Worm (Caenorhabditis elegans): ENCODE measurements around the gene nhr-209.

nhr-209 gene

DNA sequence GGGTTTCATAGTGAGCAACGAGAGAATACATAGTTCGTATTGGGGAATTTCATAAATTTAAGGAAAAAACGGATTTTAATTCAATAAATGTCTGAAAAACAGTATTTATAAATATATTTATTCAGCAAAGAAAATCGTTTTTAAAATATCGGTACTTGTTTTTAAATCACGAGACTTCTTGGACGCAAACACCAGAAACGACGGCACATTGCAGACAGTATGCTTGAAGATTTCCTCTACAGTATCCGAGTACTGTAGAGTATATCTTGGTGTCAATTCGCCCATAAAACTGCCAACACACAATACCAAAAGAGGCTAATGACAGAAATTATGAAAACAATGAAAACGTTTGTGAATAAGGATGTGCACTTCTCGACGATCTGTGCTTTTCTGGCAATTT is 32.1 kb upstream of the nhr-209 start (continued):
- TF ChIP-seq cebp-1 (GFP tag; IDR thresholded peaks at IDR 0.05) (no peak), cebp-1 (tag; optimal IDR thresholded peaks at IDR 0.05) (no peak), nhr-27 (tag; optimal IDR thresholded peaks at IDR 0.05) (no peak), nhr-120 (GFP tag; IDR thresholded peaks at IDR 0.05) (no peak), lsl-1 (GFP tag; optimal IDR thresholded peaks at IDR 0.05) (peak; percentile 86), nfya-1 (tag; optimal IDR thresholded peaks at IDR 0.05; ENCODE audit: borderline replicate concordance, insufficient read depth) (no peak), atf-7 (tag; optimal IDR thresholded peaks at IDR 0.05) (no peak), dox-1 (GFP tag; IDR thresholded peaks at IDR 0.05) (peak; percentile 29; the same call in 1 of the 2 replicates), die-1 (tag; optimal IDR thresholded peaks at IDR 0.05) (no peak), hlh-12 (tag; optimal IDR thresholded peaks at IDR 0.05) (no peak), pbrm-1 (GFP tag; IDR thresholded peaks at IDR 0.05) (0 out of 2 replicates have a peak, but pooled peaks have one; percentile 37), attf-3 (GFP tag; conservative IDR thresholded peaks at IDR 0.05) (no peak), ceh-40 (GFP tag; IDR thresholded peaks at IDR 0.05) (no peak), F23B12.7 (tag; optimal IDR thresholded peaks at IDR 0.05; ENCODE audit: insufficient read depth) (peak; percentile 64), T07F8.4 (tag; optimal IDR thresholded peaks at IDR 0.05) (no peak), lin-35 (GFP tag; optimal IDR thresholded peaks at IDR 0.05) (no peak), F33H1.4 (GFP tag; IDR thresholded peaks at IDR 0.05) (0 out of 2 replicates have a peak, but pooled peaks have one; percentile 15), unc-62 (GFP tag; optimal IDR thresholded peaks at IDR 0.05) (no peak), D2030.7 (GFP tag; IDR thresholded peaks at IDR 0.05) (no peak), F37B4.10 (GFP tag; IDR thresholded peaks at IDR 0.05) (no peak), dpff-1 (tag; optimal IDR thresholded peaks at IDR 0.05) (no peak)

ce11 chrV:12068437-12068836 is 29.5 kb upstream of the nhr-209 start, which contains the start of gene kmo-2:
kmo-2 (minus strand) TSS chrV:12068537.
- no peak for TF ChIP-seq F23B12.7 (tag; optimal IDR thresholded peaks at IDR 0.05; ENCODE audit: insufficient read depth)
- TF ChIP-seq ztf-6 (GFP tag; IDR thresholded peaks at IDR 0.05) = no peak
- TF ChIP-seq madf-6 (GFP tag; IDR thresholded peaks at IDR 0.05) = no peak
- TF ChIP-seq hrde-1 (tag; optimal IDR thresholded peaks at IDR 0.05; ENCODE audit: borderline replicate concordance) = no peak
- TF ChIP-seq lin-26 (GFP tag; IDR thresholded peaks at IDR 0.05) = no peak
- no peak for TF ChIP-seq ceh-91 (GFP tag; IDR thresholded peaks at IDR 0.05)
- no peak for TF ChIP-seq T26A5.8 (tag; optimal IDR thresholded peaks at IDR 0.05)
- TF ChIP-seq fkh-3 (tag; optimal IDR thresholded peaks at IDR 0.05) = no peak
- TF ChIP-seq mes-4 (tag; optimal IDR thresholded peaks at IDR 0.05) = no peak
- no peak for TF ChIP-seq ztf-3 (GFP tag; optimal IDR thresholded peaks at IDR 0.05)
- TF ChIP-seq B0336.3 (GFP tag; IDR thresholded peaks at IDR 0.05) = no peak
- no peak for TF ChIP-seq chd-7 (tag; optimal IDR thresholded peaks at IDR 0.05)
- no peak for TF ChIP-seq him-1 (tag; optimal IDR thresholded peaks at IDR 0.05)
- TF ChIP-seq nhr-27 (tag; optimal IDR thresholded peaks at IDR 0.05) = no peak
- no peak for TF ChIP-seq die-1 (tag; optimal IDR thresholded peaks at IDR 0.05)
- no peak for TF ChIP-seq dox-1 (GFP tag; IDR thresholded peaks at IDR 0.05)
- TF ChIP-seq egrh-3 (GFP tag; IDR thresholded peaks at IDR 0.05) = no peak

ce11 chrV:12070419-12070818 is 27.5 kb upstream of the nhr-209 start, which contains the start of gene kmo-1:
kmo-1 (minus strand) TSS chrV:12070519.
- no peak for TF ChIP-seq gei-17 (GFP tag; optimal IDR thresholded peaks at IDR 0.05)
- no peak for TF ChIP-seq ekl-4 (GFP tag; IDR thresholded peaks at IDR 0.05)
- TF ChIP-seq repo-1 (tag; optimal IDR thresholded peaks at IDR 0.05) = no peak
- no peak for TF ChIP-seq F52B5.7 (tag; optimal IDR thresholded peaks at IDR 0.05)
- TF ChIP-seq mcd-1 (GFP tag; IDR thresholded peaks at IDR 0.05) = no peak
- TF ChIP-seq madf-8 (GFP tag; conservative IDR thresholded peaks at IDR 0.05) = no peak
- no peak for TF ChIP-seq tbx-9 (tag; optimal IDR thresholded peaks at IDR 0.05; ENCODE audit: borderline replicate concordance)
- no peak for TF ChIP-seq let-526 (GFP tag; IDR thresholded peaks at IDR 0.05)
- no peak for TF ChIP-seq F39B2.1 (GFP tag; IDR thresholded peaks at IDR 0.05)
- no peak for TF ChIP-seq let-607 (tag; optimal IDR thresholded peaks at IDR 0.05)
- TF ChIP-seq bed-2 (GFP tag; IDR thresholded peaks at IDR 0.05) = no peak
- TF ChIP-seq T07F8.4 (tag; optimal IDR thresholded peaks at IDR 0.05) = no peak
- TF ChIP-seq aptf-2 (GFP tag; conservative IDR thresholded peaks at IDR 0.05) = no peak
- no peak for TF ChIP-seq lin-35 (GFP tag; optimal IDR thresholded peaks at IDR 0.05)
